Worm (Caenorhabditis elegans) whole organism, L2 larva: Measurements from ENCODE around the gene wrt-5.
A peak's percentile ranks its signal among the peaks of the same experiment; 100 is the strongest.

ENCODE experiments used
- F13H6.1 ChIP-seq: sonication (generic microtip); optimal IDR thresholded peaks from 2 replicates; lab custom pipeline; 2016; ENCODE audit warnings: missing genetic modification characterization, missing compliant biosample characterization
- R02D3.7 ChIP-seq: fragments of 150-350 bp; optimal IDR thresholded peaks from 2 replicates; lab custom pipeline; 2014; ENCODE audit warnings: missing biosample characterization, missing genetic modification characterization
- Y55F3AM.14 ChIP-seq: fragments of 200-800 bp; sonication (Bioruptor generic); optimal IDR thresholded peaks from 2 replicates; lab custom pipeline; 2018; ENCODE audit warnings: mild to moderate bottlenecking, missing genetic modification characterization, missing compliant biosample characterization
- ZK546.5 ChIP-seq: sonication (generic microtip); optimal IDR thresholded peaks from 2 replicates; lab custom pipeline; 2017; ENCODE audit warnings: missing biosample characterization, missing genetic modification characterization
- alr-1 ChIP-seq: fragments of 150-350 bp; optimal IDR thresholded peaks from 2 replicates; lab custom pipeline; 2014; ENCODE audit warnings: missing biosample characterization, missing genetic modification characterization
- aly-2 ChIP-seq: fragments of 150-350 bp; optimal IDR thresholded peaks from 2 replicates; lab custom pipeline; 2014; ENCODE audit warnings: missing biosample characterization, missing genetic modification characterization
- ama-1 ChIP-seq: fragments of 150-350 bp; optimal IDR thresholded peaks from 2 replicates; lab custom pipeline; 2018; ENCODE audit warnings: inconsistent platforms
- blmp-1 ChIP-seq: sonication (generic microtip); optimal IDR thresholded peaks from 2 replicates; lab custom pipeline; 2017; ENCODE audit warnings: missing genetic modification characterization, mild to moderate bottlenecking, missing compliant biosample characterization, antibody characterized with exemption, moderate library complexity; ENCODE audit not compliant: insufficient read depth
- ceh-16 ChIP-seq: fragments of 150-350 bp; optimal IDR thresholded peaks from 2 replicates; lab custom pipeline; 2014; ENCODE audit warnings: missing biosample characterization, missing genetic modification characterization
- crh-2 ChIP-seq: sonication (generic microtip); optimal IDR thresholded peaks from 2 replicates; lab custom pipeline; 2017; ENCODE audit warnings: missing biosample characterization, missing genetic modification characterization
- dmd-4 ChIP-seq: sonication (generic microtip); optimal IDR thresholded peaks from 2 replicates; lab custom pipeline; 2017; ENCODE audit warnings: missing biosample characterization, missing genetic modification characterization
- egl-27 ChIP-seq: sonication (generic microtip); optimal IDR thresholded peaks from 3 replicates; lab custom pipeline; 2017; ENCODE audit warnings: missing biosample characterization, missing genetic modification reagents, missing genetic modification characterization
- elt-1 ChIP-seq: fragments of 150-350 bp; optimal IDR thresholded peaks from 2 replicates; lab custom pipeline; 2014; ENCODE audit warnings: missing biosample characterization, missing genetic modification characterization
- elt-3 ChIP-seq: sonication (generic microtip); optimal IDR thresholded peaks from 2 replicates; lab custom pipeline; 2017; ENCODE audit warnings: missing biosample characterization, missing genetic modification characterization
- fos-1 ChIP-seq: fragments of 150-350 bp; optimal IDR thresholded peaks from 2 replicates; lab custom pipeline; 2014; ENCODE audit warnings: missing biosample characterization, missing genetic modification characterization
- gmeb-1 ChIP-seq: fragments of 150-350 bp; optimal IDR thresholded peaks from 2 replicates; lab custom pipeline; 2014; ENCODE audit warnings: missing biosample characterization, missing genetic modification characterization
- lin-11 ChIP-seq: fragments of 150-350 bp; sonication (generic microtip); optimal IDR thresholded peaks from 2 replicates; lab custom pipeline; 2014; ENCODE audit warnings: missing biosample characterization, missing genetic modification characterization, inconsistent platforms, mixed read lengths
- lin-13 ChIP-seq: fragments of 150-350 bp; optimal IDR thresholded peaks from 2 replicates; lab custom pipeline; 2014; ENCODE audit warnings: missing biosample characterization, missing genetic modification reagents, missing genetic modification characterization
- lin-39 ChIP-seq: fragments of 150-350 bp; optimal IDR thresholded peaks from 2 replicates; lab custom pipeline; 2014; ENCODE audit warnings: missing biosample characterization, missing genetic modification reagents, missing genetic modification characterization
- lsy-2 ChIP-seq, 2 experiments: fragments of 150-350 bp in 1 of 2; sonication (generic microtip) in 1 of 2; optimal IDR thresholded peaks; 2 replicates each; lab custom pipeline; 2014 to 2017; ENCODE audit warnings: missing biosample characterization in 2 of 2, missing genetic modification characterization in 2 of 2
- mab-5 ChIP-seq: fragments of 150-350 bp; optimal IDR thresholded peaks from 2 replicates; lab custom pipeline; 2014; ENCODE audit warnings: missing biosample characterization, missing genetic modification characterization
- mbf-1 ChIP-seq: sonication (generic microtip); optimal IDR thresholded peaks from 2 replicates; lab custom pipeline; 2017; ENCODE audit warnings: missing biosample characterization, missing genetic modification characterization
- mdl-1 ChIP-seq, 2 experiments: fragments of 150-350 bp in 1 of 2; sonication (generic microtip) in 1 of 2; optimal IDR thresholded peaks; 2 replicates each; lab custom pipeline; 2017; ENCODE audit warnings: missing biosample characterization in 2 of 2, missing genetic modification characterization in 2 of 2
- nhr-10 ChIP-seq: sonication (generic microtip); optimal IDR thresholded peaks from 2 replicates; lab custom pipeline; 2017; ENCODE audit warnings: missing biosample characterization, missing genetic modification characterization
- nhr-11 ChIP-seq: fragments of 150-350 bp; optimal IDR thresholded peaks from 2 replicates; lab custom pipeline; 2014; ENCODE audit warnings: missing biosample characterization, missing genetic modification characterization
- nhr-12 ChIP-seq: fragments of 150-350 bp; optimal IDR thresholded peaks from 2 replicates; lab custom pipeline; 2014; ENCODE audit warnings: missing biosample characterization, missing genetic modification characterization
- nhr-129 ChIP-seq: fragments of 150-350 bp; optimal IDR thresholded peaks from 2 replicates; lab custom pipeline; 2014; ENCODE audit warnings: missing biosample characterization, missing genetic modification characterization
- nhr-21 ChIP-seq: fragments of 150-350 bp; optimal IDR thresholded peaks from 2 replicates; lab custom pipeline; 2014; ENCODE audit warnings: missing biosample characterization, missing genetic modification characterization
- nhr-23 ChIP-seq: fragments of 150-350 bp; optimal IDR thresholded peaks from 2 replicates; lab custom pipeline; 2014; ENCODE audit warnings: missing biosample characterization, missing genetic modification reagents, missing genetic modification characterization
- nhr-237 ChIP-seq: fragments of 150-350 bp; optimal IDR thresholded peaks from 2 replicates; lab custom pipeline; 2014; ENCODE audit warnings: missing biosample characterization, missing genetic modification characterization
- nhr-25 ChIP-seq: fragments of 150-350 bp; sonication (generic microtip); optimal IDR thresholded peaks from 3 replicates; lab custom pipeline; 2014; ENCODE audit warnings: missing biosample characterization, missing genetic modification characterization
- nhr-6 ChIP-seq: fragments of 150-350 bp; optimal IDR thresholded peaks from 2 replicates; lab custom pipeline; 2014; ENCODE audit warnings: missing biosample characterization, missing genetic modification characterization
- nhr-77 ChIP-seq: fragments of 150-350 bp; optimal IDR thresholded peaks from 2 replicates; lab custom pipeline; 2014; ENCODE audit warnings: missing biosample characterization, missing genetic modification characterization
- peb-1 ChIP-seq: fragments of 150-350 bp; optimal IDR thresholded peaks from 2 replicates; lab custom pipeline; 2014; ENCODE audit warnings: missing biosample characterization, missing genetic modification characterization
- sem-4 ChIP-seq: fragments of 150-350 bp; optimal IDR thresholded peaks from 2 replicates; lab custom pipeline; 2014; ENCODE audit warnings: missing biosample characterization, missing genetic modification reagents, missing genetic modification characterization
- skn-1 ChIP-seq: sonication (generic microtip); optimal IDR thresholded peaks from 2 replicates; lab custom pipeline; 2017; ENCODE audit warnings: missing biosample characterization, missing genetic modification characterization
- sma-3 ChIP-seq: sonication (generic microtip); optimal IDR thresholded peaks from 2 replicates; lab custom pipeline; 2016; ENCODE audit warnings: missing genetic modification reagents, missing genetic modification characterization, missing compliant biosample characterization
- sma-9 ChIP-seq, 2 experiments: fragments of 150-350 bp in 1 of 2; sonication (generic microtip) in 1 of 2; optimal IDR thresholded peaks; 2 replicates each; lab custom pipeline; 2014 to 2016; ENCODE audit warnings: missing genetic modification characterization in 2 of 2, mild to moderate bottlenecking in 1 of 2, missing biosample characterization in 1 of 2, missing compliant biosample characterization in 1 of 2, missing genetic modification reagents in 1 of 2, moderate library complexity in 1 of 2
- snpc-4 ChIP-seq: fragments of 150-350 bp; optimal IDR thresholded peaks from 2 replicates; lab custom pipeline; 2014; ENCODE audit warnings: missing biosample characterization, missing genetic modification characterization
- unc-39 ChIP-seq: fragments of 150-350 bp; optimal IDR thresholded peaks from 2 replicates; lab custom pipeline; 2014; ENCODE audit warnings: missing biosample characterization, missing genetic modification characterization
- unc-55 ChIP-seq: fragments of 150-350 bp; sonication (generic microtip); optimal IDR thresholded peaks from 3 replicates; lab custom pipeline; 2014; ENCODE audit warnings: missing biosample characterization, missing genetic modification reagents, missing genetic modification characterization
- unc-62 ChIP-seq: fragments of 150-350 bp; optimal IDR thresholded peaks from 2 replicates; lab custom pipeline; 2014; ENCODE audit warnings: missing biosample characterization, missing genetic modification reagents, missing genetic modification characterization
- zag-1 ChIP-seq: fragments of 150-350 bp; optimal IDR thresholded peaks from 2 replicates; lab custom pipeline; 2014; ENCODE audit warnings: missing biosample characterization, missing genetic modification characterization
- ztf-1 ChIP-seq: fragments of 200-800 bp; sonication (Bioruptor generic); conservative IDR thresholded peaks from 2 replicates; pipeline ENCODE4 v1.3.6; 2022; ENCODE audit warnings: missing genetic modification characterization, missing compliant biosample characterization
- ztf-11 ChIP-seq: sonication (generic microtip); optimal IDR thresholded peaks from 2 replicates; lab custom pipeline; 2017; ENCODE audit warnings: missing biosample characterization, missing genetic modification characterization
- ztf-4 ChIP-seq: fragments of 150-350 bp; optimal IDR thresholded peaks from 2 replicates; lab custom pipeline; 2014; ENCODE audit warnings: missing biosample characterization, missing genetic modification characterization

wrt-5 gene

DNA sequence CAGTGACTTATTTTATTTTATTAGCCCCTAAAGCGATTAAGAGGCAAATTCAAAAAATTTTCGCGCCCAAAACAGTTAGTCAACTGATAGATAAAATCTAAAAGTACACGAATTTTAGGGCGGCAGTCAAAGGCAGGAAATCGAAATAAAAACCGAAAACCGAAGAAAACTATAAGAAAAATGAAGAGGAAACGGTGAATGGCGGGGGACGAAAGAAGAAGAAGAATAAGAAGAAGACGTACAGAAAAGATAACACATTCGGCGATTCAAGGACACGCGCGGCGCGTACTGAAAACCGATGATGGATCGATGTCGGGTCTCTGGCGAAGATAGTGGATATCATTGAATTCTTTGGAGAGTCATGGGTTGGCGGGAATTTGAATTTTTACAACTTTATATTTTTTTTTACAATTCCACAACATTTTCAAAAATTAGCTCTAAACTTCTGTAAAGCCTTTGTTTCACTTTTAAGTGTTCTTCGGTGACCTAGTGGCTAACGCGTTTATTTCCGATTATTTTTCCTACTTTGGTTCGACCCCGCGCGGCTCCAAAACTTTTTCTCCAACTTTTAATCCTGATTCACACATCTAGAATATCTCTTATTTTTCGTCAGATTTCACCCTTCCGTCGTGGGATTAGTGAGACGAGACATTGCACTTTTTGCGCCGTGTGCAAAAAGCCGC, 20.4 kb downstream of the wrt-5 start (continued):
- peak; percentile 80 for TF ChIP-seq nhr-25 (tag; lab: Kevin White, UChicago)
- no peak for TF ChIP-seq unc-55
- no peak for TF ChIP-seq dmd-4
- TF ChIP-seq skn-1 (tag; lab: Kevin White, UChicago) = no peak
- no peak for TF ChIP-seq R02D3.7 (tag; lab: Kevin White, UChicago)
- no peak for TF ChIP-seq lin-39 (tag; lab: Kevin White, UChicago)
- TF ChIP-seq ZK546.5 = no peak
- TF ChIP-seq sma-9 (GFP tag; optimal IDR thresholded peaks at IDR 0.05; lab: Kevin White, UChicago) = peak; percentile 46
- TF ChIP-seq sma-9 (tag; optimal IDR thresholded peaks at IDR 0.05; lab: Kevin White, UChicago) = no peak
- no peak for TF ChIP-seq nhr-23 (tag; lab: Kevin White, UChicago)
- peak; percentile 66 for TF ChIP-seq blmp-1 (tag; lab: Kevin White, UChicago)
- TF ChIP-seq snpc-4 = no peak
- no peak for TF ChIP-seq aly-2
- peak; percentile 65 for TF ChIP-seq sma-3 (GFP tag; lab: Kevin White, UChicago)
- TF ChIP-seq lin-13 (GFP tag; lab: Kevin White, UChicago) = peak; percentile 6

ce11 chrIV:4029288-4029687, 22.2 kb downstream of the wrt-5 start:
- TF ChIP-seq sma-3 (GFP tag; lab: Kevin White, UChicago) (peak; percentile 46), fos-1 (tag; lab: Kevin White, UChicago) (peak; percentile 35), crh-2 (tag; lab: Kevin White, UChicago) (peak; percentile 21), sma-9 (GFP tag; optimal IDR thresholded peaks at IDR 0.05; lab: Kevin White, UChicago) (peak; percentile 65), sma-9 (tag; optimal IDR thresholded peaks at IDR 0.05; lab: Kevin White, UChicago) (no peak), ama-1 (lab: Kevin White, UChicago) (peak; percentile 26), alr-1 (tag; lab: Kevin White, UChicago) (no peak), nhr-237 (tag; lab: Kevin White, UChicago) (no peak)

ce11 chrIV:4028177-4028576, 23.3 kb downstream of the wrt-5 start:
- TF ChIP-seq F13H6.1 = peak; percentile 91
- no peak for TF ChIP-seq snpc-4
- TF ChIP-seq R02D3.7 (tag; lab: Kevin White, UChicago) = no peak
- TF ChIP-seq egl-27 (tag; lab: Kevin White, UChicago) = no peak
- peak; percentile 92 for TF ChIP-seq ceh-16 (tag; lab: Kevin White, UChicago)
- no peak for TF ChIP-seq dmd-4
- TF ChIP-seq gmeb-1 = peak; percentile 25
- peak; percentile 11 for TF ChIP-seq elt-1
- TF ChIP-seq nhr-6 = peak; percentile 24
- peak; percentile 59 for TF ChIP-seq nhr-21 (tag; lab: Kevin White, UChicago)
- TF ChIP-seq alr-1 (tag; lab: Kevin White, UChicago) = no peak
- no peak for TF ChIP-seq unc-39 (tag; lab: Kevin White, UChicago)
- peak; percentile 79 for TF ChIP-seq fos-1 (tag; lab: Kevin White, UChicago)
- TF ChIP-seq skn-1 (tag; lab: Kevin White, UChicago) = no peak
- TF ChIP-seq ztf-1 (GFP tag; lab: Robert Waterston, UW) = no peak
- peak; percentile 32 for TF ChIP-seq sem-4
- no peak for TF ChIP-seq ztf-4 (tag; lab: Kevin White, UChicago)
- no peak for TF ChIP-seq unc-62 (GFP tag; lab: Kevin White, UChicago)
- TF ChIP-seq ZK546.5 = no peak
- TF ChIP-seq aly-2 = no peak
- TF ChIP-seq nhr-25 (tag; lab: Kevin White, UChicago) = peak; percentile 54
- TF ChIP-seq peb-1 (tag; lab: Kevin White, UChicago) = no peak
- no peak for TF ChIP-seq ztf-11 (tag; lab: Kevin White, UChicago)
- TF ChIP-seq lin-11 = no peak
- peak; percentile 82 for TF ChIP-seq nhr-129 (tag; lab: Kevin White, UChicago)
- TF ChIP-seq lin-39 (tag; lab: Kevin White, UChicago) = no peak
- TF ChIP-seq Y55F3AM.14 (GFP tag; lab: Kevin White, UChicago) = peak; percentile 70
- no peak for TF ChIP-seq unc-55
- no peak for TF ChIP-seq mbf-1
- TF ChIP-seq nhr-23 (tag; lab: Kevin White, UChicago) = no peak
- TF ChIP-seq elt-3 (tag; lab: Kevin White, UChicago) = no peak
- peak; percentile 5 for TF ChIP-seq zag-1 (tag; lab: Kevin White, UChicago)
- TF ChIP-seq nhr-11 (tag; lab: Kevin White, UChicago) = no peak
- TF ChIP-seq lsy-2 (tag; optimal IDR thresholded peaks at IDR 0.05; lab: Kevin White, UChicago) = peak; percentile 5 to 52
- TF ChIP-seq sma-3 (GFP tag; lab: Kevin White, UChicago) = peak; percentile 69
- TF ChIP-seq nhr-77 (tag; lab: Kevin White, UChicago) = no peak
- peak; percentile 70 to 72 for TF ChIP-seq mdl-1 (tag; optimal IDR thresholded peaks at IDR 0.05; lab: Kevin White, UChicago)
- TF ChIP-seq mab-5 (tag; lab: Kevin White, UChicago) = peak; percentile 15
- no peak for TF ChIP-seq nhr-12 (tag; lab: Kevin White, UChicago)
- TF ChIP-seq nhr-237 (tag; lab: Kevin White, UChicago) = no peak
- TF ChIP-seq blmp-1 (tag; lab: Kevin White, UChicago) = peak; percentile 52
- TF ChIP-seq lin-13 (GFP tag; lab: Kevin White, UChicago) = peak; percentile 4
- peak; percentile 55 for TF ChIP-seq crh-2 (tag; lab: Kevin White, UChicago)
- no peak for TF ChIP-seq nhr-10 (tag; lab: Kevin White, UChicago)
